Worm (Caenorhabditis elegans) whole organism, L4 larva: ENCODE measurements around the gene T19E7.6.

ENCODE experiments used
- D1046.2 ChIP-seq: fragments of 200-800 bp; sonication (Bioruptor generic); IDR thresholded peaks from 2 replicates; pipeline ENCODE4 v1.3.6; 2022; ENCODE audit warnings: missing genetic modification characterization, missing compliant biosample characterization
- F26F4.8 ChIP-seq: fragments of 200-800 bp; sonication (Bioruptor generic); conservative IDR thresholded peaks from 2 replicates; pipeline ENCODE4 v1.3.6; 2022; ENCODE audit warnings: missing genetic modification characterization, missing compliant biosample characterization
- F44E2.7 ChIP-seq: fragments of 200-800 bp; sonication (Bioruptor generic); IDR thresholded peaks from 2 replicates; pipeline ENCODE4 v2.1.2; 2022; ENCODE audit warnings: missing genetic modification characterization, missing compliant biosample characterization
- T26A8.4 ChIP-seq: fragments of 200-800 bp; sonication (Bioruptor generic); IDR thresholded peaks from 2 replicates; pipeline ENCODE4 v1.3.6; 2022; ENCODE audit warnings: missing genetic modification characterization, missing compliant biosample characterization
- Y5F2A.4 ChIP-seq: fragments of 200-800 bp; sonication (Bioruptor generic); optimal IDR thresholded peaks from 2 replicates; lab custom pipeline; 2018; ENCODE audit warnings: mild to moderate bottlenecking, missing genetic modification characterization, missing compliant biosample characterization
- Y75B8A.6 ChIP-seq: fragments of 200-800 bp; sonication (Bioruptor generic); IDR thresholded peaks from 2 replicates; pipeline ENCODE4 v1.3.6; 2022; ENCODE audit warnings: missing genetic modification reagents, missing genetic modification characterization, missing compliant biosample characterization
- ZK337.2 ChIP-seq: fragments of 200-800 bp; sonication (Bioruptor generic); IDR thresholded peaks from 2 replicates; pipeline ENCODE4 v1.3.6; 2022; ENCODE audit warnings: missing genetic modification reagents, missing genetic modification characterization, missing compliant biosample characterization
- ama-1 ChIP-seq: fragments of 150-350 bp; optimal IDR thresholded peaks from 2 replicates; lab custom pipeline; 2014; ENCODE audit warnings: inconsistent platforms, mixed read lengths
- arid-1 ChIP-seq: fragments of 200-800 bp; sonication (Bioruptor generic); conservative IDR thresholded peaks from 2 replicates; pipeline ENCODE4 v1.3.6; 2022; ENCODE audit warnings: missing genetic modification reagents, missing genetic modification characterization, missing compliant biosample characterization
- attf-4 ChIP-seq: sonication (generic microtip); optimal IDR thresholded peaks from 3 replicates; lab custom pipeline; 2017; ENCODE audit warnings: missing biosample characterization, missing genetic modification characterization
- ceh-28 ChIP-seq: fragments of 150-350 bp; optimal IDR thresholded peaks from 2 replicates; lab custom pipeline; 2014; ENCODE audit warnings: missing biosample characterization, missing genetic modification reagents, missing genetic modification characterization
- ceh-44 ChIP-seq: fragments of 200-800 bp; sonication (Bioruptor generic); IDR thresholded peaks from 2 replicates; pipeline ENCODE4 v1.3.6; 2022; ENCODE audit warnings: missing genetic modification reagents, missing genetic modification characterization, missing compliant biosample characterization
- ces-1 ChIP-seq: fragments of 150-350 bp; sonication (generic microtip); optimal IDR thresholded peaks from 4 replicates; lab custom pipeline; 2014; ENCODE audit warnings: missing biosample characterization, missing genetic modification reagents, missing genetic modification characterization
- ctbp-1 ChIP-seq: fragments of 200-800 bp; sonication (Bioruptor generic); IDR thresholded peaks from 2 replicates; pipeline ENCODE4 v1.3.6; 2022; ENCODE audit warnings: missing genetic modification reagents, missing genetic modification characterization, missing compliant biosample characterization
- daf-12 ChIP-seq: fragments of 150-350 bp; optimal IDR thresholded peaks from 2 replicates; lab custom pipeline; 2014; ENCODE audit warnings: missing biosample characterization, missing genetic modification reagents, missing genetic modification characterization
- daf-16 ChIP-seq, 3 experiments: sonication (generic microtip); optimal IDR thresholded peaks; 2 replicates each; lab custom pipeline; 2016 to 2017; ENCODE audit warnings: missing genetic modification characterization in 3 of 3, missing genetic modification reagents in 3 of 3, mild to moderate bottlenecking in 2 of 3, missing compliant biosample characterization in 2 of 3, missing biosample characterization in 1 of 3, moderate library complexity in 1 of 3
- daf-19 ChIP-seq: fragments of 200-800 bp; sonication (Bioruptor generic); conservative IDR thresholded peaks from 2 replicates; pipeline ENCODE4 v1.3.6; 2022; ENCODE audit warnings: missing genetic modification characterization, missing compliant biosample characterization
- daf-8 ChIP-seq: fragments of 200-800 bp; sonication (Bioruptor generic); IDR thresholded peaks from 2 replicates; pipeline ENCODE4 v1.3.6; 2022; ENCODE audit warnings: missing genetic modification characterization, missing compliant biosample characterization
- dmd-8 ChIP-seq: fragments of 200-800 bp; sonication (Bioruptor generic); IDR thresholded peaks from 2 replicates; pipeline ENCODE4 v1.3.6; 2022; ENCODE audit warnings: missing genetic modification characterization, missing compliant biosample characterization
- dmd-9 ChIP-seq: fragments of 200-800 bp; sonication (Bioruptor generic); IDR thresholded peaks from 2 replicates; pipeline ENCODE4 v1.3.6; 2022; ENCODE audit warnings: missing genetic modification reagents, missing genetic modification characterization, missing compliant biosample characterization
- dpl-1 ChIP-seq: fragments of 150-350 bp; optimal IDR thresholded peaks from 2 replicates; lab custom pipeline; 2014; ENCODE audit warnings: missing biosample characterization, missing genetic modification reagents, missing genetic modification characterization
- duxl-1 ChIP-seq: sonication (generic microtip); optimal IDR thresholded peaks from 2 replicates; lab custom pipeline; 2016; ENCODE audit warnings: mild to moderate bottlenecking, missing genetic modification characterization, moderate library complexity, missing compliant biosample characterization; ENCODE audit not compliant: poor library complexity
- egl-43 ChIP-seq: fragments of 200-800 bp; sonication (Bioruptor generic); IDR thresholded peaks from 2 replicates; pipeline ENCODE4 v1.3.6; 2022; ENCODE audit warnings: missing genetic modification reagents, missing genetic modification characterization, missing compliant biosample characterization
- hif-1 ChIP-seq, 2 experiments: sonication (generic microtip); optimal IDR thresholded peaks; 2 replicates each; lab custom pipeline; 2016 to 2017; ENCODE audit warnings: missing compliant biosample characterization in 2 of 2, missing genetic modification characterization in 2 of 2, missing genetic modification reagents in 2 of 2, missing genotype in 2 of 2, mild to moderate bottlenecking in 1 of 2
- hmg-1.1 ChIP-seq: fragments of 200-800 bp; sonication (Bioruptor generic); IDR thresholded peaks from 2 replicates; pipeline ENCODE4 v1.3.6; 2022; ENCODE audit warnings: missing genetic modification reagents, missing genetic modification characterization, missing compliant biosample characterization
- lim-7 ChIP-seq: fragments of 200-800 bp; sonication (Bioruptor generic); IDR thresholded peaks from 2 replicates; pipeline ENCODE4 v1.3.6; 2022; ENCODE audit warnings: missing genetic modification characterization, missing compliant biosample characterization
- lin-13 ChIP-seq: fragments of 150-350 bp; optimal IDR thresholded peaks from 2 replicates; lab custom pipeline; 2014; ENCODE audit warnings: missing biosample characterization, missing genetic modification reagents, missing genetic modification characterization
- lsy-2 ChIP-seq, 2 experiments: fragments of 150-350 bp in 1 of 2; sonication (generic microtip) in 1 of 2; optimal IDR thresholded peaks; 2 replicates each; lab custom pipeline; 2014 to 2017; ENCODE audit warnings: missing biosample characterization in 2 of 2, missing genetic modification characterization in 2 of 2
- mep-1 ChIP-seq: fragments of 150-350 bp; sonication (generic microtip); optimal IDR thresholded peaks from 3 replicates; lab custom pipeline; 2014; ENCODE audit warnings: missing biosample characterization, missing genetic modification characterization
- mes-2 ChIP-seq: sonication (generic microtip); optimal IDR thresholded peaks from 2 replicates; lab custom pipeline; 2016; ENCODE audit warnings: missing genotype, mild to moderate bottlenecking, missing genetic modification characterization, missing compliant biosample characterization; ENCODE audit not compliant: poor library complexity, severe bottlenecking
- mxl-3 ChIP-seq: fragments of 200-800 bp; sonication (Bioruptor generic); optimal IDR thresholded peaks from 2 replicates; lab custom pipeline; 2018; ENCODE audit warnings: mild to moderate bottlenecking, missing genetic modification characterization, missing compliant biosample characterization
- nhr-111 ChIP-seq: fragments of 200-800 bp; sonication (Bioruptor generic); optimal IDR thresholded peaks from 2 replicates; lab custom pipeline; 2018; ENCODE audit warnings: mild to moderate bottlenecking, missing genetic modification characterization, missing compliant biosample characterization
- nhr-25 ChIP-seq: sonication (generic microtip); optimal IDR thresholded peaks from 2 replicates; lab custom pipeline; 2017; ENCODE audit warnings: missing genetic modification characterization, mild to moderate bottlenecking, missing compliant biosample characterization, antibody characterized with exemption, moderate library complexity, borderline replicate concordance; ENCODE audit not compliant: insufficient read depth
- nhr-41 ChIP-seq: fragments of 200-800 bp; sonication (Bioruptor generic); IDR thresholded peaks from 2 replicates; pipeline ENCODE4 v1.3.6; 2022; ENCODE audit warnings: missing genetic modification reagents, missing genetic modification characterization, missing compliant biosample characterization
- nhr-77 ChIP-seq: fragments of 150-350 bp; optimal IDR thresholded peaks from 2 replicates; lab custom pipeline; 2014; ENCODE audit warnings: missing biosample characterization, missing genetic modification characterization
- pqm-1 ChIP-seq: sonication (generic microtip); optimal IDR thresholded peaks from 2 replicates; lab custom pipeline; 2017; ENCODE audit warnings: missing biosample characterization, missing genetic modification characterization
- rbr-2 ChIP-seq: sonication (generic microtip); optimal IDR thresholded peaks from 2 replicates; lab custom pipeline; 2016; ENCODE audit warnings: missing genotype, missing genetic modification characterization, missing compliant biosample characterization
- sdz-12 ChIP-seq: fragments of 200-800 bp; sonication (Bioruptor generic); optimal IDR thresholded peaks from 2 replicates; lab custom pipeline; 2018; ENCODE audit warnings: mild to moderate bottlenecking, missing genetic modification characterization, missing compliant biosample characterization
- snpc-1.2 ChIP-seq: fragments of 200-800 bp; sonication (Bioruptor generic); IDR thresholded peaks from 2 replicates; pipeline ENCODE4 v1.3.6; 2022; ENCODE audit warnings: missing genetic modification reagents, missing genetic modification characterization, missing compliant biosample characterization
- snpc-4 ChIP-seq: fragments of 150-350 bp; optimal IDR thresholded peaks from 2 replicates; lab custom pipeline; 2014; ENCODE audit warnings: missing biosample characterization, missing genetic modification characterization
- spr-3 ChIP-seq: fragments of 200-800 bp; sonication (Bioruptor generic); optimal IDR thresholded peaks from 2 replicates; lab custom pipeline; 2018; ENCODE audit warnings: mild to moderate bottlenecking, missing genetic modification characterization, missing compliant biosample characterization
- unc-39 ChIP-seq: sonication (generic microtip); optimal IDR thresholded peaks from 2 replicates; lab custom pipeline; 2017; ENCODE audit warnings: missing biosample characterization, missing genetic modification characterization
- unc-62 ChIP-seq, 3 experiments: fragments of 150-350 bp in 1 of 3; sonication (generic microtip); optimal IDR thresholded peaks in 2 of 3; peaks in 1 of 3; 1 replicate in 1 of 3; 2 replicates in 2 of 3; lab custom pipeline; 2014 to 2017; ENCODE audit warnings: missing biosample characterization in 3 of 3, missing genetic modification characterization in 3 of 3, missing genetic modification reagents in 3 of 3, missing genotype in 1 of 3
- zag-1 ChIP-seq: fragments of 150-350 bp; optimal IDR thresholded peaks from 2 replicates; lab custom pipeline; 2014; ENCODE audit warnings: missing biosample characterization, missing genetic modification characterization
- zfp-2 ChIP-seq: sonication (generic microtip); optimal IDR thresholded peaks from 2 replicates; lab custom pipeline; 2016; ENCODE audit warnings: mild to moderate bottlenecking, missing genetic modification characterization, missing compliant biosample characterization
- zip-11 ChIP-seq: fragments of 200-800 bp; sonication (Bioruptor generic); IDR thresholded peaks from 2 replicates; pipeline ENCODE4 v1.3.6; 2022; ENCODE audit warnings: missing genetic modification characterization, missing compliant biosample characterization
- zip-2 ChIP-seq: fragments of 150-350 bp; optimal IDR thresholded peaks from 2 replicates; lab custom pipeline; 2014; ENCODE audit warnings: missing biosample characterization, missing genetic modification characterization
- ztf-7 ChIP-seq: fragments of 150-350 bp; optimal IDR thresholded peaks from 2 replicates; lab custom pipeline; 2014; ENCODE audit warnings: missing biosample characterization, missing genetic modification characterization

The T19E7.6 gene

ce11 chrIV:5658225-5658624 lies 11.1 kb downstream of the T19E7.6 start (continued):
- TF ChIP-seq ces-1, result no peak
- no peak for TF ChIP-seq zag-1 (tag; lab: Kevin White, UChicago)
- TF ChIP-seq ctbp-1, result no peak
- no peak for TF ChIP-seq lin-13 (GFP tag; lab: Kevin White, UChicago)
- no peak for TF ChIP-seq ceh-44 (GFP tag; lab: Robert Waterston, UW)
- TF ChIP-seq Y75B8A.6 (GFP tag; lab: Robert Waterston, UW), result no peak
- no peak for TF ChIP-seq unc-39

ce11 chrIV:5657126-5657666 lies 12.1 kb downstream of the T19E7.6 start:
- TF ChIP-seq nhr-41 (GFP tag; lab: Robert Waterston, UW) (no peak), sdz-12 (GFP tag; lab: Kevin White, UChicago) (no peak), hmg-1.1 (peak; percentile 65), rbr-2 (tag; lab: Kevin White, UChicago) (peak; percentile 42), ceh-28 (no peak), spr-3 (GFP tag; lab: Kevin White, UChicago) (no peak), dmd-9 (GFP tag; lab: Robert Waterston, UW) (no peak), attf-4 (tag; lab: Kevin White, UChicago) (no peak), hif-1 (tag; optimal IDR thresholded peaks at IDR 0.05; lab: Kevin White, UChicago) (peak in 1 of 2 experiments; percentile 85), mxl-3 (GFP tag; lab: Kevin White, UChicago) (peak; percentile 81), F44E2.7 (GFP tag; lab: Robert Waterston, UW) (no peak), zip-11 (GFP tag; lab: Robert Waterston, UW) (no peak), snpc-1.2 (GFP tag; lab: Robert Waterston, UW) (no peak), lin-13 (GFP tag; lab: Kevin White, UChicago) (peak; percentile 62), ztf-7 (tag; lab: Kevin White, UChicago) (no peak), dmd-8 (no peak), snpc-4 (tag; lab: Kevin White, UChicago) (no peak), lim-7 (GFP tag; lab: Robert Waterston, UW) (no peak), nhr-25 (peak; percentile 74), egl-43 (GFP tag; lab: Robert Waterston, UW) (no peak), pqm-1 (no peak), T26A8.4 (GFP tag; lab: Robert Waterston, UW) (no peak), daf-8 (GFP tag; lab: Robert Waterston, UW) (no peak), lsy-2 (tag; optimal IDR thresholded peaks at IDR 0.05; lab: Kevin White, UChicago) (peak; percentile 5 to 58), ama-1 (lab: Kevin White, UChicago) (no peak), unc-39 (no peak), daf-19 (GFP tag; lab: Robert Waterston, UW) (no peak), arid-1 (GFP tag; lab: Robert Waterston, UW) (no peak), D1046.2 (GFP tag; lab: Robert Waterston, UW) (no peak), dpl-1 (peak; percentile 60), nhr-111 (GFP tag; lab: Kevin White, UChicago) (no peak), zip-2 (tag; lab: Kevin White, UChicago) (no peak), Y5F2A.4 (GFP tag; lab: Kevin White, UChicago) (no peak), daf-16 (GFP tag; optimal IDR thresholded peaks at IDR 0.05; lab: Kevin White, UChicago) (no peak), daf-16 (tag; optimal IDR thresholded peaks at IDR 0.05; lab: Kevin White, UChicago) (peak; percentile 5), mes-2 (tag; lab: Kevin White, UChicago) (peak; percentile 59), ZK337.2 (GFP tag; lab: Robert Waterston, UW) (no peak), nhr-77 (tag; lab: Kevin White, UChicago) (peak; percentile 41), daf-12 (no peak), unc-62 (GFP tag; optimal IDR thresholded peaks at IDR 0.05 in 1 of 2; lab: Kevin White, UChicago) (peak in 1 of 2 experiments; percentile 74), unc-62 (tag; optimal IDR thresholded peaks at IDR 0.05; lab: Kevin White, UChicago) (no peak), Y75B8A.6 (GFP tag; lab: Robert Waterston, UW) (no peak), F26F4.8 (no peak), zfp-2 (tag; lab: Kevin White, UChicago) (no peak), duxl-1 (tag; lab: Kevin White, UChicago) (peak; percentile 31), mep-1 (tag; lab: Kevin White, UChicago) (peak; percentile 67)
